Fruit fly (Drosophila melanogaster) whole organism, wandering third instar larva: ENCODE measurements around the gene gry.
A peak's percentile ranks its signal among the peaks of the same experiment; 100 is the strongest.

Experiments used
- CG9705 ChIP-seq: fragments of 200-800 bp; sonication (Bioruptor generic); optimal IDR thresholded peaks from 2 replicates; lab custom pipeline; 2018; ENCODE audit warnings: missing biosample characterization, mild to moderate bottlenecking, missing genetic modification characterization
- Dif ChIP-seq: fragments of 200-275, 200-300 bp; sonication (Bioruptor generic); optimal IDR thresholded peaks from 2 replicates; lab custom pipeline; 2018; ENCODE audit warnings: missing biosample characterization, missing genetic modification characterization; ENCODE audit not compliant: partially characterized antibody
- OdsH ChIP-seq: fragments of 200-800 bp; sonication (Bioruptor generic); optimal IDR thresholded peaks from 2 replicates; lab custom pipeline; 2016; ENCODE audit warnings: missing biosample characterization, mild to moderate bottlenecking, missing genetic modification characterization
- dmrt93B ChIP-seq: fragments of 200-800 bp; sonication (Bioruptor generic); optimal IDR thresholded peaks from 2 replicates; lab custom pipeline; 2018; ENCODE audit warnings: missing biosample characterization, mild to moderate bottlenecking, missing genetic modification characterization
- h ChIP-seq: fragments of 200-800 bp; sonication (Bioruptor generic); optimal IDR thresholded peaks from 3 replicates; lab custom pipeline; 2016; ENCODE audit warnings: missing biosample characterization, mild to moderate bottlenecking, missing genetic modification characterization
- psq ChIP-seq: fragments of 200-800 bp; sonication (Bioruptor generic); optimal IDR thresholded peaks from 3 replicates; lab custom pipeline; 2017; ENCODE audit warnings: missing biosample characterization, mild to moderate bottlenecking, missing genetic modification characterization, moderate library complexity

dm6 chr3L:3245189-3245588 is 46.3 kb downstream of the gry start:
- TF ChIP-seq OdsH (GFP tag; lab: Kevin White, UChicago) (peak; percentile 86), Dif (GFP tag; lab: Kevin White, UChicago) (no peak), psq (GFP tag; lab: Kevin White, UChicago) (peak; percentile 67), CG9705 (GFP tag; lab: Kevin White, UChicago) (peak; percentile 46), h (GFP tag; lab: Kevin White, UChicago) (peak; percentile 71), dmrt93B (peak; percentile 42)
